Fruit fly (Drosophila melanogaster): Measurements from ENCODE around the gene Drsl4.

- TF ChIP-seq eg (GFP tag; IDR thresholded peaks at IDR 0.05) (peak; percentile 75), CG6276 (GFP tag; optimal IDR thresholded peaks at IDR 0.05) (peak; percentile 78), Hr38 (GFP tag; optimal IDR thresholded peaks at IDR 0.05) (no peak), CG6854 (GFP tag; optimal IDR thresholded peaks at IDR 0.05) (no peak), salr (GFP tag; optimal IDR thresholded peaks at IDR 0.05) (peak in 1 of 2 experiments; percentile 51), CG1621 (tag; optimal IDR thresholded peaks at IDR 0.05) (no peak), CG32006 (GFP tag; optimal IDR thresholded peaks at IDR 0.05) (peak; percentile 85), fd59A (GFP tag; optimal IDR thresholded peaks at IDR 0.05) (no peak), net (GFP tag; optimal IDR thresholded peaks at IDR 0.05) (peak; percentile 12), CG16779 (tag; optimal IDR thresholded peaks at IDR 0.05) (peak; percentile 30)
These were observed 23.6 kb downstream of the Drsl4 start for dm6 chr3L:3338882-3339590.

All from whole organism, prepupa.